Worm (Caenorhabditis elegans) whole organism, mixed stage, embryonic: Measurements from ENCODE around the gene chil-16.

Source experiments
- elt-1 ChIP-seq: sonication (generic microtip); optimal IDR thresholded peaks from 2 replicates; lab custom pipeline; 2017; ENCODE audit warnings: missing genetic modification characterization, mild to moderate bottlenecking, missing compliant biosample characterization, antibody characterized with exemption, moderate library complexity, borderline replicate concordance; ENCODE audit not compliant: insufficient read depth
- elt-3 ChIP-seq: fragments of 150-350 bp; optimal IDR thresholded peaks from 2 replicates; lab custom pipeline; 2014; ENCODE audit warnings: missing biosample characterization, missing genetic modification characterization
- flh-1 ChIP-seq: fragments of 200-800 bp; sonication (Bioruptor generic); optimal IDR thresholded peaks from 2 replicates; lab custom pipeline; 2018; ENCODE audit warnings: mild to moderate bottlenecking, missing genetic modification characterization, moderate library complexity, missing compliant biosample characterization
- lin-32 ChIP-seq: fragments of 200-800 bp; sonication (Bioruptor generic); optimal IDR thresholded peaks from 2 replicates; lab custom pipeline; 2018; ENCODE audit warnings: mild to moderate bottlenecking, missing genetic modification characterization, missing compliant biosample characterization
- lsy-2 ChIP-seq: fragments of 150-350 bp; optimal IDR thresholded peaks from 2 replicates; lab custom pipeline; 2014; ENCODE audit warnings: missing biosample characterization, missing genetic modification characterization
- mep-1 ChIP-seq: fragments of 150-350 bp; optimal IDR thresholded peaks from 2 replicates; lab custom pipeline; 2017; ENCODE audit warnings: missing biosample characterization, missing genetic modification reagents, missing genetic modification characterization, inconsistent platforms
- mls-2 ChIP-seq: sonication (generic microtip); optimal IDR thresholded peaks from 2 replicates; lab custom pipeline; 2016; ENCODE audit warnings: mild to moderate bottlenecking, missing genetic modification characterization, moderate library complexity, missing compliant biosample characterization
- nhr-28 ChIP-seq: fragments of 150-350 bp; optimal IDR thresholded peaks from 2 replicates; lab custom pipeline; 2014; ENCODE audit warnings: missing biosample characterization, missing genetic modification characterization
- pha-4 ChIP-seq: fragments of 150-350 bp; optimal IDR thresholded peaks from 2 replicates; lab custom pipeline; 2018; ENCODE audit warnings: missing biosample characterization, missing genetic modification reagents, missing genetic modification characterization
- sem-2 ChIP-seq: fragments of 200-800 bp; sonication (Bioruptor generic); optimal IDR thresholded peaks from 2 replicates; lab custom pipeline; 2018; ENCODE audit warnings: mild to moderate bottlenecking, missing genetic modification characterization, missing compliant biosample characterization
- unc-120 ChIP-seq: sonication (generic microtip); optimal IDR thresholded peaks from 2 replicates; lab custom pipeline; 2017; ENCODE audit warnings: missing genetic modification characterization, missing compliant biosample characterization; ENCODE audit not compliant: poor library complexity, severe bottlenecking
- unc-39 ChIP-seq: fragments of 150-350 bp; optimal IDR thresholded peaks from 2 replicates; lab custom pipeline; 2014; ENCODE audit warnings: missing biosample characterization, missing genetic modification characterization
- ztf-11 ChIP-seq: fragments of 150-350 bp; optimal IDR thresholded peaks from 2 replicates; lab custom pipeline; 2014; ENCODE audit warnings: missing biosample characterization, missing genetic modification characterization

- TF ChIP-seq sem-2 (no peak), nhr-28 (tag; lab: Kevin White, UChicago) (no peak), elt-1 (no peak), flh-1 (GFP tag; lab: Kevin White, UChicago) (no peak), unc-39 (tag; lab: Kevin White, UChicago) (no peak), lsy-2 (no peak), elt-3 (tag; lab: Kevin White, UChicago) (no peak), mep-1 (tag; lab: Kevin White, UChicago) (no peak), mls-2 (tag; lab: Kevin White, UChicago) (no peak), ztf-11 (tag; lab: Kevin White, UChicago) (no peak), unc-120 (tag; lab: Kevin White, UChicago) (no peak), pha-4 (tag; lab: Kevin White, UChicago) (no peak), lin-32 (GFP tag; lab: Kevin White, UChicago) (no peak)
Measured at ce11 chrII:9481427-9481826, 39.7 kb upstream of the chil-16 start.
